Fruit fly (Drosophila melanogaster) whole organism, pupa: Measurements from ENCODE around the gene Atg5.

ENCODE experiments used
- CG13204 ChIP-seq: fragments of 200-800 bp; sonication (Bioruptor generic); optimal IDR thresholded peaks from 2 replicates; lab custom pipeline; 2018; ENCODE audit warnings: missing biosample characterization, mild to moderate bottlenecking, missing genetic modification characterization, moderate library complexity
- CG14655 ChIP-seq: fragments of 200-800 bp; sonication (Bioruptor generic); optimal IDR thresholded peaks from 3 replicates; lab custom pipeline; 2017; ENCODE audit warnings: mild to moderate bottlenecking, missing biosample characterization, missing genetic modification reagents, missing genetic modification characterization
- CG34367 ChIP-seq: fragments of 200-800 bp; sonication (Bioruptor generic); optimal IDR thresholded peaks from 2 replicates; lab custom pipeline; 2018; ENCODE audit warnings: missing biosample characterization, mild to moderate bottlenecking, missing genetic modification characterization
- CG4496 ChIP-seq: fragments of 200-800 bp; sonication (Bioruptor generic); IDR thresholded peaks from 3 replicates; pipeline ENCODE4 v1.3.6; 2022; ENCODE audit warnings: missing biosample characterization, missing genetic modification characterization
- CG8159 ChIP-seq: fragments of 200-800 bp; sonication (Bioruptor generic); optimal IDR thresholded peaks from 3 replicates; lab custom pipeline; 2018; ENCODE audit warnings: missing biosample characterization, mild to moderate bottlenecking, missing genetic modification characterization, moderate library complexity
- CG8301 ChIP-seq: fragments of 200-800 bp; sonication (Bioruptor generic); optimal IDR thresholded peaks from 2 replicates; lab custom pipeline; 2018; ENCODE audit warnings: missing biosample characterization, mild to moderate bottlenecking, missing genetic modification characterization
- CG9948 ChIP-seq: fragments of 200-800 bp; sonication (Bioruptor generic); optimal IDR thresholded peaks from 2 replicates; lab custom pipeline; 2018; ENCODE audit warnings: missing biosample characterization, mild to moderate bottlenecking, missing genetic modification characterization, moderate library complexity
- EcR ChIP-seq: fragments of 200-800 bp; sonication (Bioruptor generic); optimal IDR thresholded peaks from 3 replicates; lab custom pipeline; 2019; ENCODE audit warnings: missing biosample characterization, missing genetic modification characterization, mild to moderate bottlenecking, moderate library complexity, missing genetic modification reagents
- Pif1A ChIP-seq: fragments of 200-800 bp; sonication (Bioruptor generic); optimal IDR thresholded peaks from 3 replicates; lab custom pipeline; 2016; ENCODE audit warnings: missing biosample characterization, missing genetic modification characterization
- Snoo ChIP-seq: fragments of 200-800 bp; sonication (Bioruptor generic); optimal IDR thresholded peaks from 3 replicates; lab custom pipeline; 2017; ENCODE audit warnings: missing biosample characterization, mild to moderate bottlenecking, missing genetic modification characterization, inconsistent platforms
- rn ChIP-seq: fragments of 200-800 bp; sonication (Bioruptor generic); IDR thresholded peaks from 2 replicates; pipeline ENCODE4 v1.3.6; 2022; ENCODE audit warnings: missing biosample characterization, missing genetic modification characterization

DNA sequence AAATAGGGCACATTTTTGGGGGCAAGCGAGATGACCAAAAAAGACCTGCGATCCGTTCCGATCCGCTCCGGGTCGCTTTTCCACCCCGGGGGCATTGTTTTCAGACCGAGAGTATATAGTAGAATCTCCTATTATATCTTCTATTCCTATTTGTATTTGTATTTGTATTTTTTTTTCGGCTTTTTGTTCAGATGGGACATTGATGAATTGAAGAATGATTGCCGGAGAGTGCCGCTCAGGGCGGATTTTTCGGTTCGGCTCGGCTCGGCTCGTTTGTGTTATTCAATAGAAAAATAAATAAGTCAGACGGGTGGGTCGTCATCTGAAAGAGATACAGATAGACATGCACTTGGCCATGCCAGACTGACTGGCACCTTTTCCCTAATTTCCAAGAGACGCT, 1.7 kb downstream of the Atg5 start:
- TF ChIP-seq CG8301 (tag; lab: Kevin White, UChicago) (no peak), CG14655 (GFP tag; lab: Kevin White, UChicago) (no peak), EcR (no peak), CG4496 (GFP tag; lab: Robert Waterston, UW) (no peak), Snoo (tag; lab: Kevin White, UChicago) (no peak), Pif1A (no peak), CG8159 (no peak), CG34367 (tag; lab: Kevin White, UChicago) (no peak), CG9948 (no peak), rn (GFP tag; lab: Robert Waterston, UW) (no peak), CG13204 (GFP tag; lab: Kevin White, UChicago) (no peak)
